Worm (Caenorhabditis elegans): ENCODE data around the gene W09D6.5.
A peak's percentile ranks its signal among the peaks of the same experiment; 100 is the strongest.

W09D6.5 gene

DNA sequence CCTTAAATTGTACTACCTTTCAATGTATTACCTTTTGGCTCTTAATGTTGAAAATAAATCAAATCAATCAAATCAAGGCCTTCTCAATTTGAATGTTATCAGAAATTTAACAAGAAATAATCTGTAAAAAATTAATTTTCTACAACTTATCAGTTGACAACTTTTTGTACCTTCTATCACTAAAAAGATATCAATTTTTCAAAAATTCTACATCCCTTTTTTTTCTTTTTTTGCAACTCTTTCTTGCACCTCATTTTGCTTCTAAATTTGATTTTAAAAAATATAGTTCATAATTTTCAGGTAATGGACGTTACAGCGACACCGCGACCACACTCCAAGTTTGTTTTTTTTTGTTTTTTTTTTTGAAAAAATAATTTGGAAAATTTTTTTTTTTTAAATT lies at the start of gene W09D6.5:
TSS of gene W09D6.5 (plus strand) at position 301 of the 400 bp plus-strand sequence.
- TF ChIP-seq him-1 (tag; optimal IDR thresholded peaks at IDR 0.05) (no peak), W03F9.2 (tag; optimal IDR thresholded peaks at IDR 0.05) (no peak), dao-5 (tag; optimal IDR thresholded peaks at IDR 0.05) (no peak)

ce11 chrIII:11039250-11039649 lies 49.0 kb upstream of the W09D6.5 start:
- TF ChIP-seq him-1 (tag; optimal IDR thresholded peaks at IDR 0.05) = no peak
- no peak for TF ChIP-seq W03F9.2 (tag; optimal IDR thresholded peaks at IDR 0.05)
- TF ChIP-seq dao-5 (tag; optimal IDR thresholded peaks at IDR 0.05) = no peak

DNA sequence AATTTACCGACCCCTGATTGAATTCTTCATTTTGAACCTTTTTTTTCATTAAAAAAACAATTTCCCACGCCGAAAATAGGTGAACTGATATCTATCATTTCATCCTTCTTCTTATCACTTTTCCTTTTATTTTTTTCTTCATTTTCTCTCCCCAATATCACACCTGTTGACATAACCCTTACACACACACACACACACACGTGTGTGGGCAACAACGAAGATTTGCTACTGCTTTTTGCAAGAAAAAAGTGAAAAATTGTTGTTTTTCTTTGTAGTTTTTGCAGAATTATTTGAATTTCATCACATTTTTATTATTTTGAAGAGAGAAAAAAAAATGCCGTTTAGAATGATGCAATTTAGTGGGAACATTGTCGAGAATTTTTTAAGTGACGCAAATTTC lies 47.7 kb upstream of the W09D6.5 start:
- TF ChIP-seq him-1 (tag; optimal IDR thresholded peaks at IDR 0.05) (no peak), W03F9.2 (tag; optimal IDR thresholded peaks at IDR 0.05) (no peak), dao-5 (tag; optimal IDR thresholded peaks at IDR 0.05) (no peak)

DNA sequence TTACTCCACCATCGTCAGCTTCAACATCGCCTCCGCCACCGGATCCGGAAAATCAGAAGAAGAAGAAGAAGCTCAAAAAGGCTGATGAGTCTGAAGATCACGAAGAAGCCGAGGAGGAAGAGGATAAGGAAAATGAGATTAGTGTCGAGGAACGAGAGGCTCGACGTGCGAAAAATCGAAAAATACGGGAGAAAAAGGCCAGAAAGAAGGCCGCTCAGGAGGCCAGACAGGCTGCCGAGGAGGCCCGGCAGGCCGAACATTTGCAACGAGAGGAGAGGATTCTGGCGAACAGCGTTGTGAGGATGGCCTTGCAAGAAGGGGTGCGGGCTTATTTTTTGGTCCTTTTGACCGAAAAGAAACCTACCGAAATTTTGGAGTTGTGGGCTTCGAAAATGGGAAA lies 43.1 kb upstream of the W09D6.5 start:
- TF ChIP-seq W03F9.2 (tag; optimal IDR thresholded peaks at IDR 0.05) = no peak
- TF ChIP-seq him-1 (tag; optimal IDR thresholded peaks at IDR 0.05) = no peak
- TF ChIP-seq dao-5 (tag; optimal IDR thresholded peaks at IDR 0.05) = no peak

ce11 chrIII:11046549-11046948 lies 41.7 kb upstream of the W09D6.5 start:
- TF ChIP-seq him-1 (tag; optimal IDR thresholded peaks at IDR 0.05) = no peak
- no peak for TF ChIP-seq dao-5 (tag; optimal IDR thresholded peaks at IDR 0.05)
- TF ChIP-seq W03F9.2 (tag; optimal IDR thresholded peaks at IDR 0.05) = no peak

- TF ChIP-seq W03F9.2 (tag; optimal IDR thresholded peaks at IDR 0.05) (no peak), him-1 (tag; optimal IDR thresholded peaks at IDR 0.05) (no peak), dao-5 (tag; optimal IDR thresholded peaks at IDR 0.05) (no peak)
Observed at ce11 chrIII:11050658-11051118, 37.6 kb upstream of the W09D6.5 start.

DNA sequence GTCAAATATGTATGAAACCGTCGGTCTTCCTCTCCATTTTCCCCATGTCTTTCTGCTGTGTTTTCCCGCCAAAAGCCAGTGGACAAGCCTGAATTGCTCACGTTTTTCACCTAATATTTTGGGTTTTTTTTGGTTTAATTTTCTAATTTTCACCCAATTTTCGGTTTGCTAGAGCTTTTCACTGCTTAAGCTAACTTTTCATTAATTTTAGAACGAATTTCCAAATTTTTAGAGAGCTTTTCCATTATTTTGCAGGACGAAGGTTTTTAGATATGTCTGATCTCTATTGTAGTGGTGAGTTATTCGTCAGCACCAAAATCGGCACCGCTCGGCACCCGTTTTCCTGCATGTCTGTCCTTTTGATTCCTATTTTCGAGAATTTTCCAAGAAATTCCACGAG lies 34.7 kb upstream of the W09D6.5 start:
- TF ChIP-seq dao-5 (tag; optimal IDR thresholded peaks at IDR 0.05) (no peak), W03F9.2 (tag; optimal IDR thresholded peaks at IDR 0.05) (no peak), him-1 (tag; optimal IDR thresholded peaks at IDR 0.05) (no peak)

- TF ChIP-seq dao-5 (tag; optimal IDR thresholded peaks at IDR 0.05) = no peak
- TF ChIP-seq W03F9.2 (tag; optimal IDR thresholded peaks at IDR 0.05) = no peak
- TF ChIP-seq him-1 (tag; optimal IDR thresholded peaks at IDR 0.05) = no peak
Observed at ce11 chrIII:11054032-11054431, 34.3 kb upstream of the W09D6.5 start.

DNA sequence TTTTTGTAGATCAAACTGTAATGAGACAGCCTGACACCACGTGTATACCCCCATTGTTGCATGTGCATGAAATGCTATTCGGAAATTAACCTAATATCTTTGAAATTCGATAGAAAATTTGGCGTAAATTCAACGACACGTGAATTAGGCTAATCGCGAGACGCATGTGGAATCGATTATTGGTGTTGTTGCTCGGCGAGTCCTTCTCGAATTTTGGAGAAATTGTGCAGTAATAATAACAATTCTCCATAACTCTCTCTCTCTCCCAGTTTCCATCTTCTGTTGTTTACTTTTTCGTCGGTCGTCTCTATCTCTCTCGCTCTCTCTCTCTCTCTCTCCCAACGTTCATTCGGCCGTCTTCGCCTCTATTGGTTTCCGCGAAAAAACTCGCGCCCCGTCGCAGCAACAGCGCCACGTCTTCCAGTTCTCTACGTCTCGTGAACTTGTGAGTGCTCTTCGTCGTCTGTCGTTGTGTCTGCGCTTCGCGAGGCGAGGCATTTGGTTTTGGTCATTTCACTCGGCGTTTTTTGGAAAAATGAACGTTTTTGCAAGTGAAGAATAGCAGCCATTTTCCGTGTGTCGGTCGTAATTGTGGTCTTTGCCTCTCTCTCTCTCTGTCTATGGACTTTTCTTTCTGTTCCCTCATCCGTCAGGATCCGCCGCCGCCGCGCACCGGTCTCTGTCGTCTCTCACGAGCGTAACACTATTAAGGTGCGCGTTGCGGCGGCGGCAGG lies 33.6 kb upstream of the W09D6.5 start:
- TF ChIP-seq dao-5 (tag; optimal IDR thresholded peaks at IDR 0.05) = no peak
- TF ChIP-seq W03F9.2 (tag; optimal IDR thresholded peaks at IDR 0.05) = no peak
- no peak for TF ChIP-seq him-1 (tag; optimal IDR thresholded peaks at IDR 0.05)

ce11 chrIII:11059775-11060174 lies 28.5 kb upstream of the W09D6.5 start:
- TF ChIP-seq W03F9.2 (tag; optimal IDR thresholded peaks at IDR 0.05) (peak; percentile 36), him-1 (tag; optimal IDR thresholded peaks at IDR 0.05) (no peak), dao-5 (tag; optimal IDR thresholded peaks at IDR 0.05) (no peak)

DNA sequence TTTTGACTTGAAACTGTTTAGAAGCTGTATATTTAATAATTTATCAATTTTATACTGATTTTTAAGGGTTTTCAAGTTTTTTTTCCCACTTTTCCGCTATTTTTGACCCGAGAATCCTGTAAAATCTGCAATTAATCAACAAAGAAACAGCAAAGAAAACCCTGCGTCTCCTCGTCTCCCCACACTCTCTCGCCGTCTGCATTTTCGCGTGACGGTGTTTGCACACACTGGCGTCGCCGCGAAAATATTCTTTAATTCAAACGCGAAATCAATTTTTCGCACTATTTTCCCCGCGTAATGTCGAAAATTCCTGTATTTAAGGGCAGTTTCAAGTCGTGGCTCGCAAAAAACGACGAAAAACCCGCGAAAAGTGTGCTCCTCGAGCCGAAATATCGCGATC lies 25.0 kb upstream of the W09D6.5 start, which contains the start of gene rsa-2:
TSS of gene rsa-2 (plus strand) at position 221 of the 400 bp plus-strand sequence.
- TF ChIP-seq dao-5 (tag; optimal IDR thresholded peaks at IDR 0.05) (no peak), him-1 (tag; optimal IDR thresholded peaks at IDR 0.05) (no peak), W03F9.2 (tag; optimal IDR thresholded peaks at IDR 0.05) (peak; percentile 4)

- TF ChIP-seq dao-5 (tag; optimal IDR thresholded peaks at IDR 0.05) (no peak), him-1 (tag; optimal IDR thresholded peaks at IDR 0.05) (no peak), W03F9.2 (tag; optimal IDR thresholded peaks at IDR 0.05) (no peak)
Observed at ce11 chrIII:11064576-11064975, 23.7 kb upstream of the W09D6.5 start.

- no peak for TF ChIP-seq dao-5 (tag; optimal IDR thresholded peaks at IDR 0.05)
- peak; percentile 74 for TF ChIP-seq W03F9.2 (tag; optimal IDR thresholded peaks at IDR 0.05)
- peak; percentile 81 for TF ChIP-seq him-1 (tag; optimal IDR thresholded peaks at IDR 0.05)
Observed at ce11 chrIII:11066691-11067090, 21.6 kb upstream of the W09D6.5 start.

DNA sequence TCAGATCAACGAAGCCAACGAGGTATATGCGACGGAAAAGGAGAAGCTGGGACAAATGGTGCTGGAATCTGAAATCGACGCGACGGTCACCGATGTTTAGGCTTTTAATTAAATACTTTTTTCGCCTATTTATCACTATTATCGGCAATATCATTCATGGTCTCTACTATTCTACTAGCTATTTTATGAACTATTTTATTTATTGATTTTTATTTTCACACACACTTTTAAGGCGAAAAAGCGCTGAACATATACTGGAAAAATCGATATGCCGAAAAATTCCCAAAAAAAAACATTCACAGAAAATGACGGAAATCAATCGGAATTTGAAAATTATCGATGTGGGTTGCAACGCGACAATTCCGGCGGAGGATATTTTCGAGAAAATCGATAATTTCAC lies 19.7 kb upstream of the W09D6.5 start, which contains the start of gene W09D6.1:
TSS of gene W09D6.1 (plus strand) at position 301 of the 400 bp plus-strand sequence.
- TF ChIP-seq him-1 (tag; optimal IDR thresholded peaks at IDR 0.05) (no peak), dao-5 (tag; optimal IDR thresholded peaks at IDR 0.05) (no peak), W03F9.2 (tag; optimal IDR thresholded peaks at IDR 0.05) (no peak)

ce11 chrIII:11069265-11069664 lies 19.0 kb upstream of the W09D6.5 start:
- TF ChIP-seq dao-5 (tag; optimal IDR thresholded peaks at IDR 0.05) (no peak), W03F9.2 (tag; optimal IDR thresholded peaks at IDR 0.05) (no peak), him-1 (tag; optimal IDR thresholded peaks at IDR 0.05) (no peak)

All from whole organism, L4/young adult.